Fruit fly (Drosophila melanogaster) whole organism, wandering third instar larva: ENCODE data around the gene gammaSnap2.

ENCODE experiments used
- Abd-B ChIP-seq: fragments of >200 bp; optimal IDR thresholded peaks from 2 replicates; lab custom pipeline; 2017; ENCODE audit warnings: missing biosample characterization, missing genetic modification characterization
- CG32264 ChIP-seq: fragments of 200-800 bp; sonication (Bioruptor generic); optimal IDR thresholded peaks from 2 replicates; lab custom pipeline; 2016; ENCODE audit warnings: missing biosample characterization, missing genetic modification characterization
- CG9705 ChIP-seq: fragments of 200-800 bp; sonication (Bioruptor generic); optimal IDR thresholded peaks from 2 replicates; lab custom pipeline; 2018; ENCODE audit warnings: missing biosample characterization, mild to moderate bottlenecking, missing genetic modification characterization
- CrebA ChIP-seq: fragments of 200-800 bp; sonication (Bioruptor generic); optimal IDR thresholded peaks from 2 replicates; lab custom pipeline; 2016; ENCODE audit warnings: missing biosample characterization, mild to moderate bottlenecking, missing genetic modification characterization, borderline replicate concordance
- Dfd ChIP-seq: fragments of >200 bp; optimal IDR thresholded peaks from 2 replicates; lab custom pipeline; 2017; ENCODE audit warnings: missing biosample characterization, missing genetic modification characterization
- Dif ChIP-seq: fragments of 200-275, 200-300 bp; sonication (Bioruptor generic); optimal IDR thresholded peaks from 2 replicates; lab custom pipeline; 2018; ENCODE audit warnings: missing biosample characterization, missing genetic modification characterization; ENCODE audit not compliant: partially characterized antibody
- GATAd ChIP-seq: sonication (Bioruptor generic); optimal IDR thresholded peaks from 2 replicates; lab custom pipeline; 2016; ENCODE audit warnings: missing biosample characterization, missing genetic modification characterization
- HLH106 ChIP-seq: fragments of 200-800 bp; optimal IDR thresholded peaks from 3 replicates; lab custom pipeline; 2019; ENCODE audit warnings: missing biosample characterization, mild to moderate bottlenecking, missing genetic modification characterization, moderate library complexity
- Hnf4 ChIP-seq: fragments of 200-800 bp; sonication (Bioruptor generic); optimal IDR thresholded peaks from 2 replicates; lab custom pipeline; 2016; ENCODE audit warnings: missing biosample characterization, mild to moderate bottlenecking, missing genetic modification characterization
- Hr78 ChIP-seq: fragments of >200 bp; optimal IDR thresholded peaks from 2 replicates; lab custom pipeline; 2017; ENCODE audit warnings: missing biosample characterization, missing genetic modification characterization
- Jra ChIP-seq: sonication (Bioruptor generic); optimal IDR thresholded peaks from 2 replicates; lab custom pipeline; 2016; ENCODE audit warnings: missing biosample characterization, missing genetic modification characterization
- Mio ChIP-seq: sonication (Bioruptor generic); optimal IDR thresholded peaks from 2 replicates; lab custom pipeline; 2016; ENCODE audit warnings: missing biosample characterization, missing genetic modification characterization
- Myc ChIP-seq: fragments of >200 bp; optimal IDR thresholded peaks from 2 replicates; lab custom pipeline; 2017
- N ChIP-seq: fragments of >200 bp; optimal IDR thresholded peaks from 2 replicates; lab custom pipeline; 2018; ENCODE audit warnings: missing biosample characterization, missing external identifiers, missing genetic modification characterization
- OdsH ChIP-seq: fragments of 200-800 bp; sonication (Bioruptor generic); optimal IDR thresholded peaks from 2 replicates; lab custom pipeline; 2016; ENCODE audit warnings: missing biosample characterization, mild to moderate bottlenecking, missing genetic modification characterization
- Rel ChIP-seq, 2 experiments: fragments of 200-800 bp; sonication (Bioruptor generic) in 1 of 2; optimal IDR thresholded peaks; 2 replicates in 1 of 2; 3 replicates in 1 of 2; lab custom pipeline; 2016 to 2019; ENCODE audit warnings: mild to moderate bottlenecking in 2 of 2, missing biosample characterization in 2 of 2, missing genetic modification characterization in 2 of 2, moderate library complexity in 1 of 2
- Sp1 ChIP-seq: fragments of 200-800 bp; sonication (Bioruptor generic); optimal IDR thresholded peaks from 3 replicates; lab custom pipeline; 2019; ENCODE audit warnings: missing biosample characterization, mild to moderate bottlenecking, missing genetic modification characterization, moderate library complexity
- Vsx2 ChIP-seq: fragments of 200-300, 225-300 bp; sonication (Bioruptor generic); optimal IDR thresholded peaks from 2 replicates; lab custom pipeline; 2018; ENCODE audit warnings: missing biosample characterization, missing genetic modification characterization; ENCODE audit not compliant: partially characterized antibody
- br ChIP-seq: fragments of 200-800 bp; sonication (Bioruptor generic); optimal IDR thresholded peaks from 2 replicates; lab custom pipeline; 2016; ENCODE audit warnings: missing biosample characterization, missing genetic modification characterization
- brk ChIP-seq: fragments of 200-800 bp; sonication (Bioruptor generic); optimal IDR thresholded peaks from 2 replicates; lab custom pipeline; 2016; ENCODE audit warnings: missing biosample characterization, mild to moderate bottlenecking, missing genetic modification characterization
- dl ChIP-seq, 2 experiments: fragments of 175-275, 200-275 bp in 1 of 2; fragments of 200-275 bp in 1 of 2; sonication (Bioruptor generic); optimal IDR thresholded peaks; lab custom pipeline; 2018; ENCODE audit warnings: mild to moderate bottlenecking in 2 of 2, missing biosample characterization in 2 of 2, missing genetic modification characterization in 2 of 2, moderate library complexity in 2 of 2; ENCODE audit not compliant: partially characterized antibody in 2 of 2, insufficient read depth in 1 of 2
- dmrt93B ChIP-seq: fragments of 200-800 bp; sonication (Bioruptor generic); optimal IDR thresholded peaks from 2 replicates; lab custom pipeline; 2018; ENCODE audit warnings: missing biosample characterization, mild to moderate bottlenecking, missing genetic modification characterization
- ey ChIP-seq: fragments of 200-800 bp; sonication (Bioruptor generic); optimal IDR thresholded peaks from 2 replicates; lab custom pipeline; 2016; ENCODE audit warnings: missing biosample characterization, missing genetic modification characterization
- foxo ChIP-seq, 2 experiments: fragments of 200-800 bp; sonication (Bioruptor generic); optimal IDR thresholded peaks; 2 replicates in 1 of 2; 3 replicates in 1 of 2; lab custom pipeline; 2016 to 2017; ENCODE audit warnings: missing biosample characterization in 2 of 2, missing genetic modification characterization in 2 of 2
- fru ChIP-seq: fragments of 200-800 bp; sonication (Bioruptor generic); optimal IDR thresholded peaks from 3 replicates; lab custom pipeline; 2016; ENCODE audit warnings: missing biosample characterization, mild to moderate bottlenecking, missing genetic modification characterization
- h ChIP-seq: fragments of 200-800 bp; sonication (Bioruptor generic); optimal IDR thresholded peaks from 3 replicates; lab custom pipeline; 2016; ENCODE audit warnings: missing biosample characterization, mild to moderate bottlenecking, missing genetic modification characterization
- jim ChIP-seq: fragments of 175-275, 200-325 bp; sonication (Bioruptor generic); optimal IDR thresholded peaks from 2 replicates; lab custom pipeline; 2016; ENCODE audit warnings: missing biosample characterization, mild to moderate bottlenecking, missing genetic modification characterization
- lola ChIP-seq: fragments of >200 bp; optimal IDR thresholded peaks from 2 replicates; lab custom pipeline; 2017; ENCODE audit warnings: missing biosample characterization, missing genetic modification characterization
- pan ChIP-seq: fragments of >200 bp; optimal IDR thresholded peaks from 2 replicates; lab custom pipeline; 2017
- psq ChIP-seq: fragments of 200-800 bp; sonication (Bioruptor generic); optimal IDR thresholded peaks from 3 replicates; lab custom pipeline; 2017; ENCODE audit warnings: missing biosample characterization, mild to moderate bottlenecking, missing genetic modification characterization, moderate library complexity
- rgr ChIP-seq: fragments of 200-800 bp; sonication (Bioruptor generic); optimal IDR thresholded peaks from 3 replicates; lab custom pipeline; 2016; ENCODE audit warnings: missing biosample characterization, mild to moderate bottlenecking, missing genetic modification characterization
- sage ChIP-seq: fragments of 200-800 bp; sonication (Bioruptor generic); optimal IDR thresholded peaks from 2 replicates; lab custom pipeline; 2016; ENCODE audit warnings: missing biosample characterization, mild to moderate bottlenecking, missing genetic modification characterization
- sv ChIP-seq: fragments of 200-800 bp; sonication (Bioruptor generic); optimal IDR thresholded peaks from 3 replicates; lab custom pipeline; 2016; ENCODE audit warnings: missing biosample characterization, missing genetic modification characterization
- tai ChIP-seq: sonication (Bioruptor generic); optimal IDR thresholded peaks from 2 replicates; lab custom pipeline; 2016; ENCODE audit warnings: missing biosample characterization, missing genetic modification characterization
- usp ChIP-seq: fragments of >200 bp; optimal IDR thresholded peaks from 2 replicates; lab custom pipeline; 2017; ENCODE audit warnings: missing biosample characterization, missing genetic modification characterization
- woc ChIP-seq: sonication (Bioruptor generic); optimal IDR thresholded peaks from 2 replicates; lab custom pipeline; 2016; ENCODE audit warnings: missing biosample characterization, mild to moderate bottlenecking, missing genetic modification characterization

Gene gammaSnap2

dm6 chr3R:10114915-10115534 is 6.2 kb downstream of the gammaSnap2 start:
- TF ChIP-seq N (GFP tag; lab: Kevin White, UChicago) = no peak

dm6 chr3R:10113746-10114145 is 7.5 kb downstream of the gammaSnap2 start:
- TF ChIP-seq Dfd (GFP tag; lab: Kevin White, UChicago) (no peak), foxo (GFP tag; optimal IDR thresholded peaks at IDR 0.05; lab: Kevin White, UChicago) (no peak), GATAd (GFP tag; lab: Kevin White, UChicago) (no peak), Vsx2 (GFP tag; lab: Kevin White, UChicago) (no peak), brk (GFP tag; lab: Kevin White, UChicago) (no peak), CrebA (no peak), Myc (no peak)
- TF ChIP-seq, all 38 proteins: peak for 0

- TF ChIP-seq rgr (GFP tag; lab: Kevin White, UChicago) (no peak), dmrt93B (GFP tag; lab: Kevin White, UChicago) (no peak), Vsx2 (GFP tag; lab: Kevin White, UChicago) (no peak), Dif (no peak), brk (GFP tag; lab: Kevin White, UChicago) (no peak), sv (GFP tag; lab: Kevin White, UChicago) (no peak), Dfd (GFP tag; lab: Kevin White, UChicago) (no peak), h (no peak), CG9705 (GFP tag; lab: Kevin White, UChicago) (no peak), GATAd (GFP tag; lab: Kevin White, UChicago) (no peak), Hr78 (GFP tag; lab: Kevin White, UChicago) (no peak), HLH106 (tag; lab: Kevin White, UChicago) (no peak)
Observed at dm6 chr3R:10112195-10112594, 9.0 kb downstream of the gammaSnap2 start, which contains the start of gene CAH7. CAH7 (plus strand) TSS chr3R:10112237.

dm6 chr3R:10111815-10112185 is 9.4 kb downstream of the gammaSnap2 start:
- TF ChIP-seq sage (GFP tag; lab: Kevin White, UChicago) (no peak), CG32264 (GFP tag; lab: Kevin White, UChicago) (no peak), dl (GFP tag; optimal IDR thresholded peaks at IDR 0.05; lab: Kevin White, UChicago; ENCODE audit: insufficient read depth in 1 of 2, partially characterized antibody in 2 of 2) (no peak), Hr78 (GFP tag; lab: Kevin White, UChicago) (no peak), psq (no peak), CrebA (no peak), GATAd (GFP tag; lab: Kevin White, UChicago) (no peak), fru (peak; percentile 20), Hnf4 (GFP tag; lab: Kevin White, UChicago) (no peak), HLH106 (tag; lab: Kevin White, UChicago) (peak; percentile 24), sv (GFP tag; lab: Kevin White, UChicago) (no peak), Rel (GFP tag; optimal IDR thresholded peaks at IDR 0.05; lab: Kevin White, UChicago) (no peak), Rel (tag; optimal IDR thresholded peaks at IDR 0.05; lab: Kevin White, UChicago) (no peak), CG9705 (GFP tag; lab: Kevin White, UChicago) (no peak), ey (GFP tag; lab: Kevin White, UChicago) (no peak), tai (GFP tag; lab: Kevin White, UChicago) (no peak), Jra (no peak), rgr (GFP tag; lab: Kevin White, UChicago) (peak; percentile 20), h (no peak), OdsH (no peak), brk (GFP tag; lab: Kevin White, UChicago) (no peak), pan (lab: Kevin White, UChicago) (no peak), N (GFP tag; lab: Kevin White, UChicago) (no peak), lola (no peak), Abd-B (GFP tag; lab: Kevin White, UChicago) (no peak), Mio (GFP tag; lab: Kevin White, UChicago) (no peak), foxo (GFP tag; optimal IDR thresholded peaks at IDR 0.05; lab: Kevin White, UChicago) (peak in 1 of 2 experiments; percentile 46), woc (GFP tag; lab: Kevin White, UChicago) (no peak), Vsx2 (GFP tag; lab: Kevin White, UChicago) (no peak), Dif (no peak), Dfd (GFP tag; lab: Kevin White, UChicago) (no peak), dmrt93B (GFP tag; lab: Kevin White, UChicago) (no peak), br (no peak), jim (no peak), Sp1 (GFP tag; lab: Kevin White, UChicago) (peak; percentile 14), usp (GFP tag; lab: Kevin White, UChicago) (no peak)
